Worm (Caenorhabditis elegans): ENCODE measurements around the gene F18E3.13.

- TF ChIP-seq ceh-82 (tag; optimal IDR thresholded peaks at IDR 0.05) (no peak), nhr-77 (tag; optimal IDR thresholded peaks at IDR 0.05) (no peak), aly-2 (tag; optimal IDR thresholded peaks at IDR 0.05) (no peak)
These were observed 36.6 kb upstream of the F18E3.13 start, which contains the start of gene srsx-24 for ce11 chrV:7379384-7379783.

Measured in whole organism, L3 larva.